Fruit fly (Drosophila melanogaster) whole organism, adult: ENCODE results near the gene rdx.

ENCODE experiments used
- CG11617 ChIP-seq: fragments of 200-800 bp; sonication (Bioruptor generic); optimal IDR thresholded peaks from 2 replicates; lab custom pipeline; 2017; ENCODE audit warnings: mild to moderate bottlenecking, missing biosample characterization, missing genetic modification reagents, missing genetic modification characterization
- CG12768 ChIP-seq: fragments of 200-800 bp; sonication (Bioruptor generic); optimal IDR thresholded peaks from 2 replicates; lab custom pipeline; 2017; ENCODE audit warnings: missing biosample characterization, missing genetic modification characterization, mild to moderate bottlenecking, moderate library complexity, missing genetic modification reagents
- CG14711 ChIP-seq: fragments of 200-800 bp; sonication (Bioruptor generic); optimal IDR thresholded peaks from 2 replicates; lab custom pipeline; 2018; ENCODE audit warnings: missing biosample characterization, mild to moderate bottlenecking, missing genetic modification characterization, moderate library complexity
- CG1620 ChIP-seq: fragments of 200-800 bp; sonication (Bioruptor generic); optimal IDR thresholded peaks from 2 replicates; lab custom pipeline; 2016; ENCODE audit warnings: missing biosample characterization, missing genetic modification characterization
- CG33017 ChIP-seq: fragments of 200-800 bp; sonication (Bioruptor generic); optimal IDR thresholded peaks from 2 replicates; lab custom pipeline; 2018; ENCODE audit warnings: missing biosample characterization, mild to moderate bottlenecking, missing genetic modification characterization, moderate library complexity
- CG5204 ChIP-seq: fragments of 200-800 bp; sonication (Bioruptor generic); optimal IDR thresholded peaks from 2 replicates; lab custom pipeline; 2016; ENCODE audit warnings: missing biosample characterization, missing genetic modification characterization
- CG7045 ChIP-seq: fragments of 200-800 bp; sonication (Bioruptor generic); optimal IDR thresholded peaks from 2 replicates; lab custom pipeline; 2017; ENCODE audit warnings: missing biosample characterization, mild to moderate bottlenecking, missing genetic modification characterization
- CG7101 ChIP-seq: fragments of 200-800 bp; sonication (Bioruptor generic); optimal IDR thresholded peaks from 2 replicates; lab custom pipeline; 2018; ENCODE audit warnings: missing biosample characterization, mild to moderate bottlenecking, missing genetic modification characterization, moderate library complexity
- Clk ChIP-seq: fragments of 200-800 bp; sonication (Bioruptor generic); optimal IDR thresholded peaks from 2 replicates; lab custom pipeline; 2017; ENCODE audit warnings: missing biosample characterization, missing genetic modification characterization
- Crg-1 ChIP-seq: fragments of 200-800 bp; sonication (Bioruptor generic); optimal IDR thresholded peaks from 2 replicates; lab custom pipeline; 2016; ENCODE audit warnings: missing biosample characterization, missing genetic modification characterization
- Hr96 ChIP-seq: fragments of 200-800 bp; sonication (Bioruptor generic); optimal IDR thresholded peaks from 2 replicates; lab custom pipeline; 2016; ENCODE audit warnings: missing biosample characterization, missing genetic modification characterization
- Mnt ChIP-seq: fragments of 200-800 bp; sonication (Bioruptor generic); optimal IDR thresholded peaks from 2 replicates; lab custom pipeline; 2016; ENCODE audit warnings: missing biosample characterization, mild to moderate bottlenecking, missing genetic modification characterization
- bab1 ChIP-seq: fragments of 200-800 bp; sonication (Bioruptor generic); optimal IDR thresholded peaks from 3 replicates; lab custom pipeline; 2019; ENCODE audit warnings: missing biosample characterization, mild to moderate bottlenecking, missing genetic modification characterization, moderate library complexity
- cic ChIP-seq: fragments of 200-800 bp; sonication (Bioruptor generic); optimal IDR thresholded peaks from 2 replicates; lab custom pipeline; 2017; ENCODE audit warnings: missing biosample characterization, mild to moderate bottlenecking, missing genetic modification characterization, moderate library complexity
- cnc ChIP-seq, 2 experiments: fragments of >200 bp; optimal IDR thresholded peaks; 2 replicates each; lab custom pipeline; 2017
- kay ChIP-seq: fragments of 200-800 bp; sonication (Bioruptor generic); peaks from one replicate; lab custom pipeline; 2016; ENCODE audit warnings: missing biosample characterization, missing genetic modification characterization, borderline replicate concordance
- ovo ChIP-seq: fragments of 200-800 bp; sonication (Bioruptor generic); optimal IDR thresholded peaks from 2 replicates; lab custom pipeline; 2016; ENCODE audit warnings: missing biosample characterization, missing genetic modification characterization
- pad ChIP-seq: fragments of 200-800 bp; sonication (Bioruptor generic); optimal IDR thresholded peaks from 3 replicates; lab custom pipeline; 2017; ENCODE audit warnings: missing biosample characterization, missing genetic modification characterization, mild to moderate bottlenecking, moderate library complexity, missing genetic modification reagents
- tj ChIP-seq: fragments of 200-800 bp; sonication (Bioruptor generic); optimal IDR thresholded peaks from 3 replicates; lab custom pipeline; 2017; ENCODE audit warnings: missing biosample characterization, mild to moderate bottlenecking, missing genetic modification characterization, moderate library complexity
- toe ChIP-seq: fragments of 200-800 bp; sonication (Bioruptor generic); optimal IDR thresholded peaks from 2 replicates; lab custom pipeline; 2016; ENCODE audit warnings: missing biosample characterization, missing genetic modification characterization

Gene rdx

dm6 chr3R:14031531-14032414 is at the start of gene rdx, which contains the start of gene CG3061:
Gene rdx (minus strand): TSS chr3R:14032057.
Gene CG3061 (plus strand): TSS chr3R:14032371.
- TF ChIP-seq CG1620 (GFP tag; lab: Kevin White, UChicago) (no peak), cnc (optimal IDR thresholded peaks at IDR 0.05; lab: Kevin White, UChicago) (no peak), CG5204 (GFP tag; lab: Kevin White, UChicago) (no peak), Crg-1 (GFP tag; lab: Kevin White, UChicago) (peak; percentile 13), cic (GFP tag; lab: Kevin White, UChicago) (peak; percentile 37), CG14711 (tag; lab: Kevin White, UChicago) (peak; percentile 69), ovo (GFP tag; lab: Kevin White, UChicago) (peak; percentile 54), CG7101 (tag; lab: Kevin White, UChicago) (peak; percentile 71), Clk (GFP tag; lab: Kevin White, UChicago) (no peak), toe (no peak), CG11617 (GFP tag; lab: Kevin White, UChicago) (peak; percentile 87), pad (GFP tag; lab: Kevin White, UChicago) (peak; percentile 52), Hr96 (GFP tag; lab: Kevin White, UChicago) (no peak), CG7045 (GFP tag; lab: Kevin White, UChicago) (peak; percentile 50), CG12768 (GFP tag; lab: Kevin White, UChicago) (no peak), bab1 (no peak), tj (GFP tag; lab: Kevin White, UChicago) (peak; percentile 86), Mnt (peak; percentile 55), kay (GFP tag; lab: Kevin White, UChicago) (no peak), CG33017 (tag; lab: Kevin White, UChicago) (no peak)

dm6 chr3R:14081526-14081925 is 49.7 kb upstream of the rdx start:
- TF ChIP-seq CG12768 (GFP tag; lab: Kevin White, UChicago) (no peak), CG1620 (GFP tag; lab: Kevin White, UChicago) (no peak), bab1 (no peak), cic (GFP tag; lab: Kevin White, UChicago) (no peak), tj (GFP tag; lab: Kevin White, UChicago) (no peak), Crg-1 (GFP tag; lab: Kevin White, UChicago) (no peak), cnc (optimal IDR thresholded peaks at IDR 0.05; lab: Kevin White, UChicago) (no peak), Mnt (no peak), kay (GFP tag; lab: Kevin White, UChicago) (no peak), Clk (GFP tag; lab: Kevin White, UChicago) (no peak), pad (GFP tag; lab: Kevin White, UChicago) (no peak), ovo (GFP tag; lab: Kevin White, UChicago) (no peak), Hr96 (GFP tag; lab: Kevin White, UChicago) (no peak), CG5204 (GFP tag; lab: Kevin White, UChicago) (no peak), CG33017 (tag; lab: Kevin White, UChicago) (no peak), CG7045 (GFP tag; lab: Kevin White, UChicago) (no peak)

DNA sequence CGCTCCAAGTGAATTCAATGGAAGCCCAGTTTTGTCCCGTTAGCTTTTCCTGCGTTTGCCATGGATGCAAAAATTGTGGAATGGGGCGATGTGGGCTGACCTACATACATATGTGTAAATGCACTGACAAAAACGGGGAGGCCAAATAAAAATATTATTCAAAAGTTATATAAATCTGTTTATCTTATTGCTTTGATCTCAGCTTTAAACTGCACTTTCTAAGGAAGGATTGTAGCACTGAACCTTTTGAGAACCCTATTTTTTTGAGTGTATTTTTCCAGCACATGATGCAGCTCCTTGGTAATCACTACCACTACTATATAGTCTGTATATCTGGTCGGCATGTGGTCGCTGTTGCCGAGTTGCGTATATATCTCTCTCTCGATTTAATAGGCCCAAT is 45.2 kb upstream of the rdx start:
- TF ChIP-seq CG5204 (GFP tag; lab: Kevin White, UChicago) (no peak), Hr96 (GFP tag; lab: Kevin White, UChicago) (no peak), CG7045 (GFP tag; lab: Kevin White, UChicago) (peak; percentile 34), cnc (optimal IDR thresholded peaks at IDR 0.05; lab: Kevin White, UChicago) (no peak), Mnt (no peak), tj (GFP tag; lab: Kevin White, UChicago) (no peak), CG12768 (GFP tag; lab: Kevin White, UChicago) (peak; percentile 32), CG14711 (tag; lab: Kevin White, UChicago) (peak; percentile 16), Clk (GFP tag; lab: Kevin White, UChicago) (peak; percentile 1), CG33017 (tag; lab: Kevin White, UChicago) (no peak), ovo (GFP tag; lab: Kevin White, UChicago) (no peak), cic (GFP tag; lab: Kevin White, UChicago) (no peak), toe (no peak), bab1 (no peak), Crg-1 (GFP tag; lab: Kevin White, UChicago) (no peak), pad (GFP tag; lab: Kevin White, UChicago) (no peak), CG7101 (tag; lab: Kevin White, UChicago) (no peak), kay (GFP tag; lab: Kevin White, UChicago) (peak; percentile 17), CG1620 (GFP tag; lab: Kevin White, UChicago) (no peak), CG11617 (GFP tag; lab: Kevin White, UChicago) (no peak)

DNA sequence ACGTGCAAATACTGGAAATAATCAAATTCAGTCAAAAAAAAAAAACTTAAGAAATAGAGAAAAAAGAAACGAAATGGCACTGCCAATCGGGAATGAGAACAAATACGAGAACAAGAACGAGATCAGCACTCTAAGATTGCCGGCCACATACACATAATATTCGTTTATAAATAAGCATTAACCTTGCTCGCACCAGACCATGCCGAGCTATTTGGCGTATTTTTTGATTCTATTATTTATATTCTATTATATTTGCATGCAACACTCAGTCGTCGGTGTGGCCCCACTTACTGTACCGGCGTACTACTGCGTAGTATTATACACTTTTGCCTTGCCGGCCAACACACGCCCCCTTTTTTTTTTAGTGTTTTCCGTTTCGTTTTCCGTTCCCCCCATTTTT is 38.8 kb upstream of the rdx start:
- no peak for TF ChIP-seq CG33017 (tag; lab: Kevin White, UChicago)
- TF ChIP-seq Mnt, result peak; percentile 25
- TF ChIP-seq CG5204 (GFP tag; lab: Kevin White, UChicago), result peak; percentile 30
- peak; percentile 20 for TF ChIP-seq CG14711 (tag; lab: Kevin White, UChicago)
- peak; percentile 7 for TF ChIP-seq CG7045 (GFP tag; lab: Kevin White, UChicago)
- TF ChIP-seq CG1620 (GFP tag; lab: Kevin White, UChicago), result no peak
- no peak for TF ChIP-seq tj (GFP tag; lab: Kevin White, UChicago)
- TF ChIP-seq toe, result no peak
- TF ChIP-seq Clk (GFP tag; lab: Kevin White, UChicago), result no peak
- TF ChIP-seq pad (GFP tag; lab: Kevin White, UChicago), result no peak

DNA sequence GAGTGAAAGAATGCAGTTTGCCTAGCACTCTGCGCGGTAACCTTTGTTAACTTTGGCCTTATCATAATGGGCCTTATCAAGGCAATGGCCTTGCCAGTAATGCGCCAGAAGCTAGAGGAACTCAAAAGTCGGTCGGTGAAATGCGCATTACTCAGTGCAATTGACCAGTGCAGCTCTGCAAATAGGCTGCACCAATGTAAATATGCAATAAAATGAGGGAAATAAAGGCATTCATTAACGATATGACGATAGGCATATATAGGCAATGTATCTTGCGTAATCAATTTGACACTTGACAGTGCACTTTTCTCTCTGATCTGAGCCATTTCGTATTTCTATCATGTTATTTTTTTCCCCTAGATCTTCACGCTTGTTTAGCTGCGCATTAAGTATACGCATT is 38.2 kb upstream of the rdx start:
- TF ChIP-seq Mnt, result peak; percentile 31
- TF ChIP-seq CG33017 (tag; lab: Kevin White, UChicago), result peak; percentile 7
- TF ChIP-seq toe, result peak; percentile 44
- TF ChIP-seq kay (GFP tag; lab: Kevin White, UChicago), result peak; percentile 64
- TF ChIP-seq CG1620 (GFP tag; lab: Kevin White, UChicago), result peak; percentile 51
- TF ChIP-seq Clk (GFP tag; lab: Kevin White, UChicago), result peak; percentile 45
- TF ChIP-seq CG5204 (GFP tag; lab: Kevin White, UChicago), result no peak
- peak; percentile 74 for TF ChIP-seq cic (GFP tag; lab: Kevin White, UChicago)
- TF ChIP-seq bab1, result no peak
- TF ChIP-seq cnc (optimal IDR thresholded peaks at IDR 0.05; lab: Kevin White, UChicago), result no peak
- TF ChIP-seq CG12768 (GFP tag; lab: Kevin White, UChicago), result peak; percentile 87
- no peak for TF ChIP-seq CG14711 (tag; lab: Kevin White, UChicago)
- peak; percentile 77 for TF ChIP-seq Crg-1 (GFP tag; lab: Kevin White, UChicago)
- TF ChIP-seq ovo (GFP tag; lab: Kevin White, UChicago), result peak; percentile 15
- peak; percentile 6 for TF ChIP-seq pad (GFP tag; lab: Kevin White, UChicago)
- TF ChIP-seq CG7101 (tag; lab: Kevin White, UChicago), result peak; percentile 38
- TF ChIP-seq CG7045 (GFP tag; lab: Kevin White, UChicago), result peak; percentile 25
- TF ChIP-seq Hr96 (GFP tag; lab: Kevin White, UChicago), result no peak
- TF ChIP-seq CG11617 (GFP tag; lab: Kevin White, UChicago), result no peak
- TF ChIP-seq tj (GFP tag; lab: Kevin White, UChicago), result no peak
